Worm (Caenorhabditis elegans) whole organism, late embryonic: ENCODE measurements around the gene F08D12.4.

Experiments
- F13H6.1 ChIP-seq: sonication (generic microtip); optimal IDR thresholded peaks from 2 replicates; lab custom pipeline; 2016; ENCODE audit warnings: missing genetic modification characterization, missing compliant biosample characterization
- K02D7.2 ChIP-seq: sonication (generic microtip); optimal IDR thresholded peaks from 2 replicates; lab custom pipeline; 2017; ENCODE audit warnings: mild to moderate bottlenecking, missing genetic modification characterization, missing compliant biosample characterization
- T23F11.4 ChIP-seq: fragments of 200-800 bp; sonication (Bioruptor generic); optimal IDR thresholded peaks from 2 replicates; lab custom pipeline; 2018; ENCODE audit warnings: mild to moderate bottlenecking, missing genetic modification characterization, missing compliant biosample characterization
- ceh-14 ChIP-seq: sonication (generic microtip); optimal IDR thresholded peaks from 2 replicates; lab custom pipeline; 2016; ENCODE audit warnings: missing genotype, missing genetic modification characterization, missing compliant biosample characterization
- ceh-18 ChIP-seq: sonication (generic microtip); optimal IDR thresholded peaks from 2 replicates; lab custom pipeline; 2016; ENCODE audit warnings: missing genetic modification characterization, missing compliant biosample characterization
- ceh-19 ChIP-seq: fragments of 200-800 bp; sonication (Bioruptor generic); optimal IDR thresholded peaks from 2 replicates; lab custom pipeline; 2018; ENCODE audit warnings: mild to moderate bottlenecking, missing genetic modification characterization, missing compliant biosample characterization
- ceh-2 ChIP-seq: sonication (generic microtip); optimal IDR thresholded peaks from 2 replicates; lab custom pipeline; 2016; ENCODE audit warnings: missing genotype, missing genetic modification characterization, missing compliant biosample characterization
- ceh-22 ChIP-seq: sonication (generic microtip); optimal IDR thresholded peaks from 2 replicates; lab custom pipeline; 2017; ENCODE audit warnings: missing biosample characterization, missing genetic modification characterization
- ceh-45 ChIP-seq: fragments of 200-800 bp; sonication (Bioruptor generic); IDR thresholded peaks from 2 replicates; pipeline ENCODE4 v1.3.6; 2022; ENCODE audit warnings: missing genetic modification reagents, missing genetic modification characterization, missing compliant biosample characterization
- ceh-48 ChIP-seq: sonication (generic microtip); optimal IDR thresholded peaks from 2 replicates; lab custom pipeline; 2016; ENCODE audit warnings: missing genetic modification characterization, inconsistent platforms, missing compliant biosample characterization
- ceh-6 ChIP-seq: fragments of 200-800 bp; sonication (Bioruptor generic); optimal IDR thresholded peaks from 2 replicates; lab custom pipeline; 2018; ENCODE audit warnings: mild to moderate bottlenecking, missing genetic modification characterization, missing compliant biosample characterization
- che-1 ChIP-seq: sonication (generic microtip); optimal IDR thresholded peaks from 2 replicates; lab custom pipeline; 2016; ENCODE audit warnings: mild to moderate bottlenecking, missing genetic modification characterization, missing compliant biosample characterization
- dve-1 ChIP-seq: sonication (generic microtip); optimal IDR thresholded peaks from 2 replicates; lab custom pipeline; 2017; ENCODE audit warnings: antibody characterized with exemption, mild to moderate bottlenecking, missing genetic modification characterization, missing compliant biosample characterization
- eyg-1 ChIP-seq: sonication (generic microtip); optimal IDR thresholded peaks from 2 replicates; lab custom pipeline; 2016; ENCODE audit warnings: missing genotype, missing genetic modification characterization, missing compliant biosample characterization
- fax-1 ChIP-seq: sonication (generic microtip); optimal IDR thresholded peaks from 2 replicates; lab custom pipeline; 2016; ENCODE audit warnings: missing genotype, missing genetic modification characterization, missing compliant biosample characterization
- gmeb-2 ChIP-seq: sonication (generic microtip); optimal IDR thresholded peaks from 2 replicates; lab custom pipeline; 2016; ENCODE audit warnings: missing genetic modification characterization, inconsistent platforms, missing compliant biosample characterization
- hlh-13 ChIP-seq: fragments of 200-800 bp; sonication (Bioruptor generic); optimal IDR thresholded peaks from 2 replicates; lab custom pipeline; 2018; ENCODE audit warnings: mild to moderate bottlenecking, missing genetic modification characterization, missing compliant biosample characterization
- lim-6 ChIP-seq: sonication (generic microtip); optimal IDR thresholded peaks from 2 replicates; lab custom pipeline; 2016; ENCODE audit warnings: missing genetic modification characterization, missing compliant biosample characterization
- mec-3 ChIP-seq: sonication (generic microtip); optimal IDR thresholded peaks from 2 replicates; lab custom pipeline; 2016; ENCODE audit warnings: borderline replicate concordance, missing genetic modification characterization, missing compliant biosample characterization
- nhr-11 ChIP-seq: fragments of 150-350 bp; optimal IDR thresholded peaks from 2 replicates; lab custom pipeline; 2014; ENCODE audit warnings: missing biosample characterization, missing genetic modification characterization
- nhr-232 ChIP-seq: sonication (generic microtip); optimal IDR thresholded peaks from 2 replicates; lab custom pipeline; 2016; ENCODE audit warnings: missing genetic modification characterization, missing compliant biosample characterization
- npax-4 ChIP-seq: sonication (generic microtip); optimal IDR thresholded peaks from 2 replicates; lab custom pipeline; 2016; ENCODE audit warnings: missing genetic modification characterization, missing compliant biosample characterization
- pat-9 ChIP-seq: fragments of 200-800 bp; sonication (Bioruptor generic); optimal IDR thresholded peaks from 2 replicates; lab custom pipeline; 2018; ENCODE audit warnings: mild to moderate bottlenecking, missing genetic modification characterization, moderate library complexity, missing compliant biosample characterization
- pax-1 ChIP-seq: fragments of 150-350 bp; optimal IDR thresholded peaks from 2 replicates; lab custom pipeline; 2014; ENCODE audit warnings: missing biosample characterization, missing genetic modification characterization
- pha-2 ChIP-seq: sonication (generic microtip); optimal IDR thresholded peaks from 2 replicates; lab custom pipeline; 2017; ENCODE audit warnings: mild to moderate bottlenecking, missing genetic modification characterization, missing compliant biosample characterization
- pqm-1 ChIP-seq: sonication (generic microtip); optimal IDR thresholded peaks from 2 replicates; lab custom pipeline; 2016; ENCODE audit warnings: missing genetic modification characterization, missing compliant biosample characterization
- ref-2 ChIP-seq: sonication (generic microtip); optimal IDR thresholded peaks from 2 replicates; lab custom pipeline; 2016; ENCODE audit warnings: missing genetic modification characterization, missing compliant biosample characterization
- sox-2 ChIP-seq: fragments of 200-800 bp; sonication (Bioruptor generic); IDR thresholded peaks from 2 replicates; pipeline ENCODE4 v1.3.6; 2022; ENCODE audit warnings: missing genetic modification reagents, missing genetic modification characterization, missing compliant biosample characterization
- sox-4 ChIP-seq: sonication (generic microtip); optimal IDR thresholded peaks from 2 replicates; lab custom pipeline; 2017; ENCODE audit warnings: mild to moderate bottlenecking, missing genetic modification characterization, inconsistent platforms, missing compliant biosample characterization
- syd-9 ChIP-seq: sonication (generic microtip); optimal IDR thresholded peaks from 2 replicates; lab custom pipeline; 2016; ENCODE audit warnings: mild to moderate bottlenecking, missing genetic modification characterization, moderate library complexity, missing compliant biosample characterization
- tbx-2 ChIP-seq: sonication (generic microtip); optimal IDR thresholded peaks from 2 replicates; lab custom pipeline; 2016; ENCODE audit warnings: missing genetic modification characterization, missing compliant biosample characterization
- ttx-3 ChIP-seq: sonication (generic microtip); optimal IDR thresholded peaks from 2 replicates; lab custom pipeline; 2016; ENCODE audit warnings: missing genetic modification reagents, missing genetic modification characterization, missing compliant biosample characterization

The F08D12.4 gene

ce11 chrII:2772166-2772565 is 5.8 kb upstream of the F08D12.4 start, which contains the start of gene sdz-10:
sdz-10 (minus strand) TSS chrII:2772266.
- TF ChIP-seq gmeb-2 (tag; lab: Kevin White, UChicago) (no peak), ceh-48 (no peak), dve-1 (tag; lab: Kevin White, UChicago) (no peak), tbx-2 (no peak), hlh-13 (GFP tag; lab: Kevin White, UChicago) (no peak), nhr-11 (no peak), ceh-19 (no peak), ceh-22 (tag; lab: Kevin White, UChicago) (no peak), npax-4 (tag; lab: Kevin White, UChicago) (no peak), T23F11.4 (GFP tag; lab: Kevin White, UChicago) (no peak)

ce11 chrII:2773534-2773933 is 4.4 kb upstream of the F08D12.4 start, which contains the start of gene sdz-9:
sdz-9 (minus strand) TSS chrII:2773634.
- no peak for TF ChIP-seq syd-9 (tag; lab: Kevin White, UChicago)
- TF ChIP-seq eyg-1 (tag; lab: Kevin White, UChicago), result no peak
- TF ChIP-seq sox-4 (tag; lab: Kevin White, UChicago), result no peak
- TF ChIP-seq ceh-2 (tag; lab: Kevin White, UChicago), result no peak
- TF ChIP-seq K02D7.2 (tag; lab: Kevin White, UChicago), result no peak
- no peak for TF ChIP-seq ceh-18
- no peak for TF ChIP-seq T23F11.4 (GFP tag; lab: Kevin White, UChicago)

- peak; percentile 20 for TF ChIP-seq ref-2 (tag; lab: Kevin White, UChicago)
- TF ChIP-seq pax-1, result no peak
These were observed 3.0 kb upstream of the F08D12.4 start, which contains the start of gene fbxb-111 for ce11 chrII:2774904-2775303. fbxb-111 (minus strand) TSS chrII:2775004.

- TF ChIP-seq lim-6 (tag; lab: Kevin White, UChicago) (no peak), mec-3 (no peak), ceh-48 (no peak), ttx-3 (no peak), nhr-232 (tag; lab: Kevin White, UChicago) (no peak), fax-1 (tag; lab: Kevin White, UChicago) (no peak), che-1 (tag; lab: Kevin White, UChicago) (no peak), nhr-11 (no peak), F13H6.1 (tag; lab: Kevin White, UChicago) (no peak), ceh-14 (tag; lab: Kevin White, UChicago) (no peak), eyg-1 (tag; lab: Kevin White, UChicago) (no peak)
These were observed 1.3 kb downstream of the F08D12.4 start, which contains the start of gene F08D12.3 for ce11 chrII:2779253-2779652. F08D12.3 (plus strand) TSS chrII:2779553.

ce11 chrII:2780804-2781203 is 2.9 kb downstream of the F08D12.4 start:
- TF ChIP-seq ceh-45 (GFP tag; lab: Robert Waterston, UW), result no peak
- no peak for TF ChIP-seq ceh-19
- no peak for TF ChIP-seq pat-9 (tag; lab: Kevin White, UChicago)
- TF ChIP-seq sox-2 (GFP tag; lab: Robert Waterston, UW), result no peak
- no peak for TF ChIP-seq fax-1 (tag; lab: Kevin White, UChicago)
- no peak for TF ChIP-seq pha-2 (tag; lab: Kevin White, UChicago)

ce11 chrII:2781355-2781754 is 3.4 kb downstream of the F08D12.4 start, which contains the start of gene F08D12.2:
F08D12.2 (plus strand) TSS chrII:2781655.
- TF ChIP-seq pqm-1 (tag; lab: Kevin White, UChicago) (no peak), ceh-6 (GFP tag; lab: Kevin White, UChicago) (no peak)
